Worm (Caenorhabditis elegans): ENCODE measurements around the gene B0244.9.
A peak's percentile ranks its signal among the peaks of the same experiment; 100 is the strongest.

B0244.9 gene

DNA sequence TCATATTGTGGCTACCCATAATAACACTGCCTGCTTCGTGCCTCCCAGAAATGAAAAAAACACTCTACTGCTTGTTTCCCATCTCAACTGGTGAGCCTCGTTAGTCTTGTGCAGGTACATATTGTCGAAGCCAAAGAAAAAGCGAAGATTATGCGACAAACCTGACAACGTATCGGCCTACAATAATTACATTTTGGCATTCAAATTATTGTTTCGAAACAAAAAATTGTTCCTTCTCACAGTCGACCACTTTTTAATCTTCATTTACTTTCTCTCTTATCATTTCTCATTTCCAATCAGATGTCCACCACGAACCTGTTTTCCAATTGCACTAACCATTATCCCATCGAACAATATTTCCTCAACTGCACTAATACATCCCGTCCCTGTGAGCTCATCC lies 12.3 kb upstream of the B0244.9 start, which contains the start of gene B0244.15:
TSS of gene B0244.15 (plus strand) at position 301 of the 400 bp plus-strand sequence.
- TF ChIP-seq nhr-25 (tag; optimal IDR thresholded peaks at IDR 0.05; ENCODE audit: borderline replicate concordance, insufficient read depth) (no peak), lin-13 (GFP tag; optimal IDR thresholded peaks at IDR 0.05) (no peak), lin-29 (GFP tag; IDR thresholded peaks at IDR 0.05) (no peak)

DNA sequence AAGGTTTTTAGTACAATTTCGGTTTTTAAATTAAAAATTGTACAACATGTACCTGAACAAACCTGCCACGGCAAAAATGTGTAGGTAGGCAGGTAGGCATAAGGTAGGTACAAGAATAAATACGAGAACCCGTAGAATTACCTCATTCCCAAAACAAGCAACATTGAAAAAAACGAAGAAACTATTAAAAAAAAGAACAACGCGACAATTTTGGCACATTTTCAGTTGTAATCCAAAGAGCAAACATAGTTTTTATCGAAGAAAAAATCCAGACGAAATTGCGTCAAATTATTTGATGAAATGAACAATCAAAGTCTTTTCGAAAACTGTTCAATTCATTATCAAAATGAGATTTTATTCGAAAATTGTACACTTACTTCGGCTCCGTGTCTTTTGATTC lies 9.8 kb upstream of the B0244.9 start, which contains the start of gene B0244.16:
TSS of gene B0244.16 (plus strand) at position 301 of the 400 bp plus-strand sequence.
- no peak for TF ChIP-seq rbr-2 (tag; optimal IDR thresholded peaks at IDR 0.05)

DNA sequence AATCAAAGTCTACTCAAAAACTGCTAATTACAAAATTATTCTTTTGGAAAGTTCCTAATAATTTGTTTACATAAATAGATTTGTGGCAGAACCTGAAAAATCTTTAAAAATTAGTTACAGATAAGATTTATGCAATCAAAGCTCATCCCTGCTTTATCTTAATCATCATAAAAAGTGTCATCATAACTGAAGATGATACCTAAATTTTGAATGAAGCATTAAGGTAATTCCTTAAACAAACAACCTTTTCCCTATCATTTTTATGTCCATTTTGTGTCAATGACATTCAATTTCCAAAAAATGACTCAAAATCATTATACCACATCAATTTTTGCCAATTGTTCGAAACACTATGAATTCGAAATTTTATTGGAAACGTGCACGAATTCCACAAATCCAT lies 6.9 kb upstream of the B0244.9 start, which contains the start of gene B0244.6:
TSS of gene B0244.6 (plus strand) at position 301 of the 400 bp plus-strand sequence.
- TF ChIP-seq dve-1 (tag; optimal IDR thresholded peaks at IDR 0.05; ENCODE audit: insufficient read depth) (peak; percentile 10), sdz-12 (GFP tag; optimal IDR thresholded peaks at IDR 0.05) (no peak)

DNA sequence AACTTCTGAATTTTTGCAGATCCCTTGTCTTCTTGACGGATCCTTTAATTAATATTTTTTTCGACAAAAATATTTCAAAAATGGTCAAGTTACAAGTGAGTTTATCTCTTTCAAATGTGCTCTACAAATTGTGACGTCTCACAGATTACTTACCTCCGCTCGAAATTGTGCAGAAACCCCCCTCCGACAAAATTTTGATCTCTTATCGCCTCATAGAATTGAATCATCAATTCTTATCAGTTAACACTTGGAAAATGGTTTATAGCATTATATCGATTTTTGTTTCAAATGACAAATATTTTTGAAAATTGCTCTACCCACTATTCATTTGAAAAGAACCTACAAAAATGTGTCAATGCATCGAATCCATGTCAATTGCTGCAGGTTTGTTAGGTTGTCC lies 4.1 kb upstream of the B0244.9 start, which contains the start of gene B0244.10:
TSS of gene B0244.10 (plus strand) at position 254 of the 400 bp plus-strand sequence.
- TF ChIP-seq dve-1 (tag; optimal IDR thresholded peaks at IDR 0.05; ENCODE audit: insufficient read depth) (peak; percentile 63), nhr-111 (GFP tag; optimal IDR thresholded peaks at IDR 0.05) (no peak), nhr-28 (tag; optimal IDR thresholded peaks at IDR 0.05) (peak; percentile 71), dmd-6 (GFP tag; IDR thresholded peaks at IDR 0.05) (peak; percentile 84), daf-16 (GFP tag; optimal IDR thresholded peaks at IDR 0.05) (no peak), daf-16 (tag; optimal IDR thresholded peaks at IDR 0.05) (peak; percentile 27), hlh-11 (tag; optimal IDR thresholded peaks at IDR 0.05) (peak; percentile 38), php-3 (GFP tag; IDR thresholded peaks at IDR 0.05) (peak; percentile 49; the same call in 1 of the 2 replicates), pqm-1 (tag; optimal IDR thresholded peaks at IDR 0.05) (peak; percentile 84), gei-8 (GFP tag; optimal IDR thresholded peaks at IDR 0.05) (no peak)

DNA sequence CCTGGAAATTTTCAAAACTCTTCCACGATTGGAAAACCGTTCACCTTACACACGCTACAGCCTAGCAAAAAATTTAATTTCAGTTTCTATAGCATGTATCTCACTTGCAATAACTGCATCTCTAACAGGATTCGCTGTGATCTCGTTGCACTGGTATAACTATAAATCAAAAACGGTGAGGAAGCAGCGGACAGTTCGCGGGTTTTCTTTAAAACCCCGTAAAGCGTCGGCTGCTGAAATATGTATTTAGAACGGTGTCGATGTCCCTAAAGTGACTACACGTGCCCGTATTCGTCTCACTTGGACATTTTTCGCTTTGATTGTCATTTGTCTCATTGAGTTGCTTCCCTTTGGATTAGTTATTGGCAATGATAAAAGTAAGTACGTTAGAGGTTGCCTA lies 3.5 kb upstream of the B0244.9 start:
- TF ChIP-seq lir-3 (tag; optimal IDR thresholded peaks at IDR 0.05) (no peak), aha-1 (tag) (peak; percentile 73)

DNA sequence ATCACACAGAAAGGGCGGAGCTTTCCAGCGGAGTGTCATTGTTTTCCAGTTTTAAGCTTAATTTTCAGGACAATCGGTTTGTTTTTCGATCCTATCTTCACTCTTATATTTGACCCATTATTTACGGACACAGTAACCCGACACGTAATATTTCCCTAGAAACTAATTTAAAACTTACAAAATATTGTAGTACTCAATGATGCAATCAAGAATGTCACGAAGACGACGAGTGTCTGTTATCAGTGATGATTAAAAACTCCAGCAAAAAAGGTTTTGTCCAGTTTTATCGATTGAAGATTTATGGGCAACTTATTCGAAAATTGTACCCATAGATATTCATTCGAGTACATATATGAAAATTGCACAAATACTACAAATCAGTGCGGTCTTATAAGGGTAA lies 2.1 kb upstream of the B0244.9 start, which contains the start of gene B0244.17:
TSS of gene B0244.17 (plus strand) at position 301 of the 400 bp plus-strand sequence.
- TF ChIP-seq nhr-28 (tag; optimal IDR thresholded peaks at IDR 0.05), result peak; percentile 37
- no peak for TF ChIP-seq daf-19 (GFP tag; conservative IDR thresholded peaks at IDR 0.05)

DNA sequence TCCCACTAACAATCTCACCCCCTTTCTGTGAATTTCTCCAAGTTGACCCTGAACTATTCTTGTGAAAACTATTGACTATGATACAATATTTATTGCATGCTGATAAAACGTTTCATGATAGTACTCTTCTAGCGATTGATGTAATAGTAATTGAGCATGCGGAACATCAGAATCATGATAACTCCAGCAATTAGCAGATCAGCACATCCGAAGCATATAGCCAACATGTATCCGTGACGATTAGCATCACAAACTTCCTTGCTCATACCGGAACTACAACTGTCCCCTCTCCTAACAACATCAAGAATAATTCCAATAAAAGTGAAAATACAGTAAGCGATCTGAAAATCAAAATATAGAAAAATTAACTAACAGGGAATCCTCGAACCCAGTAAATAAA lies 789 bp downstream of the B0244.9 start:
- TF ChIP-seq mep-1 (tag; optimal IDR thresholded peaks at IDR 0.05) (no peak), madf-9 (GFP tag; conservative IDR thresholded peaks at IDR 0.05) (no peak), mxl-3 (GFP tag; optimal IDR thresholded peaks at IDR 0.05) (no peak), daf-19 (GFP tag; conservative IDR thresholded peaks at IDR 0.05) (no peak), aha-1 (tag) (peak; percentile 28), dve-1 (tag; optimal IDR thresholded peaks at IDR 0.05; ENCODE audit: insufficient read depth) (no peak), unc-62 (GFP tag; optimal IDR thresholded peaks at IDR 0.05 in 1 of 2) (peak in 1 of 2 experiments; percentile 28), unc-62 (tag; optimal IDR thresholded peaks at IDR 0.05) (no peak)

DNA sequence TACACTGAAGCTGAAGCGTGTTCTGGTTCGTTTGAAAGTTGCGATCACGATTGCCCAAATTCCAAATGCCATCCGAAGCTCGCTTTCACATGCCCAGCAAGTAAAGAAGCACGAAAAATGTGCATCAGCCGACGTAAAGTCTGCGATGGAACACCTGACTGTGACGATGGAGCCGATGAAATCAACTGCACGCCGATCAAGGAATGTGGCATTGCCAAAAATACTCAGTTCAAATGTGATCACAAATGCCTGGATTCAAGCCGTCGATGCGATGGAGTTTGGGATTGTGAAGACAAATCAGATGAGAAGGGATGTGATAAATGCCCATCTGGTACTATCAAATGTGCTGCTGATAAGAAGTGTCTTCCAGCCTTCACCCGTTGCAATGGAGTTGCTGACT lies 1.5 kb downstream of the B0244.9 start:
- no peak for TF ChIP-seq gei-8 (GFP tag; optimal IDR thresholded peaks at IDR 0.05)
- TF ChIP-seq aha-1 (tag), result peak; percentile 93

DNA sequence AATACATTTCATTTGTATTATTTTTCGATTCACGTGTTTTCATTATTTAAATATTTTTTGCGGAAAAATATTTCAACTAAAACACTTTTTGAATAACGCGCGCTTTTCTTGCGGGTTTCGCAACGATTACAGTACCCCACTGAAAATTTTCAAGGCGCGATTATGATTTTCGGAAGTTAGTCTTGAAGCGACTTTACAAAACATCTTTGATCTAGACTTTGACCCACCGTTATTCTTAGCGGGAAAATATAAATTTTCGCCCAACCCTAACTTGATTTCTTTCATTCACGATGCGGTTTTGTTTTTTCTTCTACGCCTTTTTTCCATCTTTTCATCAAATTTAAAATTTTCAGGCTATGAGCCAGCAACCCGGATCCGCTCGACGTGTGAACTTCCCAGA lies 3.0 kb downstream of the B0244.9 start, which contains the start of gene egg-1:
TSS of gene egg-1 (plus strand) at position 354 of the 400 bp plus-strand sequence.
- TF ChIP-seq mdt-29 (GFP tag; IDR thresholded peaks at IDR 0.05), result 0 out of 2 replicates have a peak, but pooled peaks have one; percentile 10
- TF ChIP-seq nhr-237 (tag; optimal IDR thresholded peaks at IDR 0.05), result no peak
- peak; percentile 85 for TF ChIP-seq unc-130 (GFP tag; optimal IDR thresholded peaks at IDR 0.05)
- no peak for TF ChIP-seq D1046.2 (GFP tag; IDR thresholded peaks at IDR 0.05)
- TF ChIP-seq Y48G9A.11 (GFP tag; IDR thresholded peaks at IDR 0.05), result peak; percentile 78
- TF ChIP-seq aly-2 (tag; optimal IDR thresholded peaks at IDR 0.05), result no peak
- no peak for TF ChIP-seq fkh-10 (GFP tag; optimal IDR thresholded peaks at IDR 0.05)
- no peak for TF ChIP-seq sdz-12 (GFP tag; optimal IDR thresholded peaks at IDR 0.05)
- no peak for TF ChIP-seq ceh-44 (GFP tag; IDR thresholded peaks at IDR 0.05)
- TF ChIP-seq attf-4 (tag; optimal IDR thresholded peaks at IDR 0.05), result no peak
- no peak for TF ChIP-seq dve-1 (tag; optimal IDR thresholded peaks at IDR 0.05; ENCODE audit: insufficient read depth)
- no peak for TF ChIP-seq egl-43 (GFP tag; IDR thresholded peaks at IDR 0.05)
- TF ChIP-seq nhr-28 (tag; optimal IDR thresholded peaks at IDR 0.05), result no peak
- TF ChIP-seq nhr-11 (tag; optimal IDR thresholded peaks at IDR 0.05), result no peak
- TF ChIP-seq snpc-1.2 (GFP tag; IDR thresholded peaks at IDR 0.05), result peak; percentile 43; the same call in 1 of the 2 replicates

Measured in whole organism, L4 larva.